Fruit fly (Drosophila melanogaster) whole organism, wandering third instar larva: ENCODE data around the gene AhcyL2.
A peak's percentile ranks its signal among the peaks of the same experiment; 100 is the strongest.

Experiments
- Abd-B ChIP-seq: fragments of >200 bp; optimal IDR thresholded peaks from 2 replicates; lab custom pipeline; 2017; ENCODE audit warnings: missing biosample characterization, missing genetic modification characterization
- CG32264 ChIP-seq: fragments of 200-800 bp; sonication (Bioruptor generic); optimal IDR thresholded peaks from 2 replicates; lab custom pipeline; 2016; ENCODE audit warnings: missing biosample characterization, missing genetic modification characterization
- CG9705 ChIP-seq: fragments of 200-800 bp; sonication (Bioruptor generic); optimal IDR thresholded peaks from 2 replicates; lab custom pipeline; 2018; ENCODE audit warnings: missing biosample characterization, mild to moderate bottlenecking, missing genetic modification characterization
- CrebA ChIP-seq: fragments of 200-800 bp; sonication (Bioruptor generic); optimal IDR thresholded peaks from 2 replicates; lab custom pipeline; 2016; ENCODE audit warnings: missing biosample characterization, mild to moderate bottlenecking, missing genetic modification characterization, borderline replicate concordance
- Dfd ChIP-seq: fragments of >200 bp; optimal IDR thresholded peaks from 2 replicates; lab custom pipeline; 2017; ENCODE audit warnings: missing biosample characterization, missing genetic modification characterization
- Dif ChIP-seq: fragments of 200-275, 200-300 bp; sonication (Bioruptor generic); optimal IDR thresholded peaks from 2 replicates; lab custom pipeline; 2018; ENCODE audit warnings: missing biosample characterization, missing genetic modification characterization; ENCODE audit not compliant: partially characterized antibody
- GATAd ChIP-seq: sonication (Bioruptor generic); optimal IDR thresholded peaks from 2 replicates; lab custom pipeline; 2016; ENCODE audit warnings: missing biosample characterization, missing genetic modification characterization
- HLH106 ChIP-seq: fragments of 200-800 bp; optimal IDR thresholded peaks from 3 replicates; lab custom pipeline; 2019; ENCODE audit warnings: missing biosample characterization, mild to moderate bottlenecking, missing genetic modification characterization, moderate library complexity
- Hnf4 ChIP-seq: fragments of 200-800 bp; sonication (Bioruptor generic); optimal IDR thresholded peaks from 2 replicates; lab custom pipeline; 2016; ENCODE audit warnings: missing biosample characterization, mild to moderate bottlenecking, missing genetic modification characterization
- Hr78 ChIP-seq: fragments of >200 bp; optimal IDR thresholded peaks from 2 replicates; lab custom pipeline; 2017; ENCODE audit warnings: missing biosample characterization, missing genetic modification characterization
- Hr83 ChIP-seq: fragments of 200-300 bp; sonication (Bioruptor generic); optimal IDR thresholded peaks from 2 replicates; lab custom pipeline; 2016; ENCODE audit warnings: missing biosample characterization, mild to moderate bottlenecking, missing genetic modification characterization, moderate library complexity; ENCODE audit not compliant: poor library complexity, severe bottlenecking
- Jra ChIP-seq: sonication (Bioruptor generic); optimal IDR thresholded peaks from 2 replicates; lab custom pipeline; 2016; ENCODE audit warnings: missing biosample characterization, missing genetic modification characterization
- Mio ChIP-seq: sonication (Bioruptor generic); optimal IDR thresholded peaks from 2 replicates; lab custom pipeline; 2016; ENCODE audit warnings: missing biosample characterization, missing genetic modification characterization
- Myc ChIP-seq: fragments of >200 bp; optimal IDR thresholded peaks from 2 replicates; lab custom pipeline; 2017
- N ChIP-seq: fragments of >200 bp; optimal IDR thresholded peaks from 2 replicates; lab custom pipeline; 2018; ENCODE audit warnings: missing biosample characterization, missing external identifiers, missing genetic modification characterization
- OdsH ChIP-seq: fragments of 200-800 bp; sonication (Bioruptor generic); optimal IDR thresholded peaks from 2 replicates; lab custom pipeline; 2016; ENCODE audit warnings: missing biosample characterization, mild to moderate bottlenecking, missing genetic modification characterization
- Rel ChIP-seq, 2 experiments: fragments of 200-800 bp; sonication (Bioruptor generic) in 1 of 2; optimal IDR thresholded peaks; 2 replicates in 1 of 2; 3 replicates in 1 of 2; lab custom pipeline; 2016 to 2019; ENCODE audit warnings: mild to moderate bottlenecking in 2 of 2, missing biosample characterization in 2 of 2, missing genetic modification characterization in 2 of 2, moderate library complexity in 1 of 2
- Sp1 ChIP-seq: fragments of 200-800 bp; sonication (Bioruptor generic); optimal IDR thresholded peaks from 3 replicates; lab custom pipeline; 2019; ENCODE audit warnings: missing biosample characterization, mild to moderate bottlenecking, missing genetic modification characterization, moderate library complexity
- Vsx2 ChIP-seq: fragments of 200-300, 225-300 bp; sonication (Bioruptor generic); optimal IDR thresholded peaks from 2 replicates; lab custom pipeline; 2018; ENCODE audit warnings: missing biosample characterization, missing genetic modification characterization; ENCODE audit not compliant: partially characterized antibody
- br ChIP-seq: fragments of 200-800 bp; sonication (Bioruptor generic); optimal IDR thresholded peaks from 2 replicates; lab custom pipeline; 2016; ENCODE audit warnings: missing biosample characterization, missing genetic modification characterization
- brk ChIP-seq: fragments of 200-800 bp; sonication (Bioruptor generic); optimal IDR thresholded peaks from 2 replicates; lab custom pipeline; 2016; ENCODE audit warnings: missing biosample characterization, mild to moderate bottlenecking, missing genetic modification characterization
- dl ChIP-seq, 2 experiments: fragments of 175-275, 200-275 bp in 1 of 2; fragments of 200-275 bp in 1 of 2; sonication (Bioruptor generic); optimal IDR thresholded peaks; lab custom pipeline; 2018; ENCODE audit warnings: mild to moderate bottlenecking in 2 of 2, missing biosample characterization in 2 of 2, missing genetic modification characterization in 2 of 2, moderate library complexity in 2 of 2; ENCODE audit not compliant: partially characterized antibody in 2 of 2, insufficient read depth in 1 of 2
- dmrt93B ChIP-seq: fragments of 200-800 bp; sonication (Bioruptor generic); optimal IDR thresholded peaks from 2 replicates; lab custom pipeline; 2018; ENCODE audit warnings: missing biosample characterization, mild to moderate bottlenecking, missing genetic modification characterization
- dsf ChIP-seq: sonication (Bioruptor generic); optimal IDR thresholded peaks from 2 replicates; lab custom pipeline; 2016; ENCODE audit warnings: missing biosample characterization, missing genetic modification characterization, borderline replicate concordance
- ey ChIP-seq: fragments of 200-800 bp; sonication (Bioruptor generic); optimal IDR thresholded peaks from 2 replicates; lab custom pipeline; 2016; ENCODE audit warnings: missing biosample characterization, missing genetic modification characterization
- foxo ChIP-seq, 2 experiments: fragments of 200-800 bp; sonication (Bioruptor generic); optimal IDR thresholded peaks; 2 replicates in 1 of 2; 3 replicates in 1 of 2; lab custom pipeline; 2016 to 2017; ENCODE audit warnings: missing biosample characterization in 2 of 2, missing genetic modification characterization in 2 of 2
- fru ChIP-seq: fragments of 200-800 bp; sonication (Bioruptor generic); optimal IDR thresholded peaks from 3 replicates; lab custom pipeline; 2016; ENCODE audit warnings: missing biosample characterization, mild to moderate bottlenecking, missing genetic modification characterization
- h ChIP-seq: fragments of 200-800 bp; sonication (Bioruptor generic); optimal IDR thresholded peaks from 3 replicates; lab custom pipeline; 2016; ENCODE audit warnings: missing biosample characterization, mild to moderate bottlenecking, missing genetic modification characterization
- jim ChIP-seq: fragments of 175-275, 200-325 bp; sonication (Bioruptor generic); optimal IDR thresholded peaks from 2 replicates; lab custom pipeline; 2016; ENCODE audit warnings: missing biosample characterization, mild to moderate bottlenecking, missing genetic modification characterization
- lola ChIP-seq: fragments of >200 bp; optimal IDR thresholded peaks from 2 replicates; lab custom pipeline; 2017; ENCODE audit warnings: missing biosample characterization, missing genetic modification characterization
- pan ChIP-seq: fragments of >200 bp; optimal IDR thresholded peaks from 2 replicates; lab custom pipeline; 2017
- psq ChIP-seq: fragments of 200-800 bp; sonication (Bioruptor generic); optimal IDR thresholded peaks from 3 replicates; lab custom pipeline; 2017; ENCODE audit warnings: missing biosample characterization, mild to moderate bottlenecking, missing genetic modification characterization, moderate library complexity
- rgr ChIP-seq: fragments of 200-800 bp; sonication (Bioruptor generic); optimal IDR thresholded peaks from 3 replicates; lab custom pipeline; 2016; ENCODE audit warnings: missing biosample characterization, mild to moderate bottlenecking, missing genetic modification characterization
- sage ChIP-seq: fragments of 200-800 bp; sonication (Bioruptor generic); optimal IDR thresholded peaks from 2 replicates; lab custom pipeline; 2016; ENCODE audit warnings: missing biosample characterization, mild to moderate bottlenecking, missing genetic modification characterization
- sv ChIP-seq: fragments of 200-800 bp; sonication (Bioruptor generic); optimal IDR thresholded peaks from 3 replicates; lab custom pipeline; 2016; ENCODE audit warnings: missing biosample characterization, missing genetic modification characterization
- tai ChIP-seq: sonication (Bioruptor generic); optimal IDR thresholded peaks from 2 replicates; lab custom pipeline; 2016; ENCODE audit warnings: missing biosample characterization, missing genetic modification characterization
- usp ChIP-seq: fragments of >200 bp; optimal IDR thresholded peaks from 2 replicates; lab custom pipeline; 2017; ENCODE audit warnings: missing biosample characterization, missing genetic modification characterization
- woc ChIP-seq: sonication (Bioruptor generic); optimal IDR thresholded peaks from 2 replicates; lab custom pipeline; 2016; ENCODE audit warnings: missing biosample characterization, mild to moderate bottlenecking, missing genetic modification characterization

The AhcyL2 gene

dm6 chr3R:16986181-16987074 lies 4.5 kb upstream of the AhcyL2 start:
- peak; percentile 77 for TF ChIP-seq dmrt93B (GFP tag; lab: Kevin White, UChicago)
- peak; percentile 95 for TF ChIP-seq br (GFP tag; lab: Kevin White, UChicago)
- no peak for TF ChIP-seq usp (GFP tag; lab: Kevin White, UChicago)
- no peak for TF ChIP-seq jim (GFP tag; lab: Kevin White, UChicago)
- peak; percentile 64 for TF ChIP-seq CG9705 (GFP tag; lab: Kevin White, UChicago)
- TF ChIP-seq tai, result peak; percentile 70
- TF ChIP-seq Vsx2 (GFP tag; lab: Kevin White, UChicago), result no peak
- peak; percentile 86 for TF ChIP-seq Sp1 (GFP tag; lab: Kevin White, UChicago)
- peak; percentile 49 for TF ChIP-seq Hr83 (GFP tag; lab: Kevin White, UChicago)
- no peak for TF ChIP-seq Myc (lab: Kevin White, UChicago)
- TF ChIP-seq woc, result peak; percentile 87
- TF ChIP-seq h, result peak; percentile 97
- TF ChIP-seq ey (GFP tag; lab: Kevin White, UChicago), result peak; percentile 96
- TF ChIP-seq Jra, result peak; percentile 78
- TF ChIP-seq Abd-B (GFP tag; lab: Kevin White, UChicago), result no peak
- TF ChIP-seq Dfd (GFP tag; lab: Kevin White, UChicago), result no peak
- TF ChIP-seq Mio (GFP tag; lab: Kevin White, UChicago), result peak; percentile 83
- peak; percentile 90 to 96 for TF ChIP-seq foxo (GFP tag; optimal IDR thresholded peaks at IDR 0.05; lab: Kevin White, UChicago)
- no peak for TF ChIP-seq pan (lab: Kevin White, UChicago)
- TF ChIP-seq sv (GFP tag; lab: Kevin White, UChicago), result peak; percentile 87
- TF ChIP-seq lola (GFP tag; lab: Kevin White, UChicago), result no peak
- no peak for TF ChIP-seq Dif (GFP tag; lab: Kevin White, UChicago)
- peak; percentile 91 for TF ChIP-seq HLH106 (tag; lab: Kevin White, UChicago)
- TF ChIP-seq brk (GFP tag; lab: Kevin White, UChicago), result peak; percentile 24
- TF ChIP-seq psq (GFP tag; lab: Kevin White, UChicago), result peak; percentile 83
- peak; percentile 66 for TF ChIP-seq CrebA
- TF ChIP-seq OdsH (GFP tag; lab: Kevin White, UChicago), result peak; percentile 93
- peak; percentile 57 for TF ChIP-seq sage
- TF ChIP-seq Rel (GFP tag; optimal IDR thresholded peaks at IDR 0.05; lab: Kevin White, UChicago), result no peak
- peak; percentile 97 for TF ChIP-seq Rel (tag; optimal IDR thresholded peaks at IDR 0.05; lab: Kevin White, UChicago)
- no peak for TF ChIP-seq GATAd (GFP tag; lab: Kevin White, UChicago)
- no peak for TF ChIP-seq dsf
- TF ChIP-seq fru (GFP tag; lab: Kevin White, UChicago), result peak; percentile 95
- peak; percentile 90 for TF ChIP-seq CG32264 (GFP tag; lab: Kevin White, UChicago)
- TF ChIP-seq rgr, result peak; percentile 91
- TF ChIP-seq Hnf4 (GFP tag; lab: Kevin White, UChicago), result peak; percentile 86
- TF ChIP-seq Hr78 (GFP tag; lab: Kevin White, UChicago), result no peak
- TF ChIP-seq dl (GFP tag; optimal IDR thresholded peaks at IDR 0.05; lab: Kevin White, UChicago; ENCODE audit: insufficient read depth in 1 of 2, partially characterized antibody in 2 of 2), result no peak

DNA sequence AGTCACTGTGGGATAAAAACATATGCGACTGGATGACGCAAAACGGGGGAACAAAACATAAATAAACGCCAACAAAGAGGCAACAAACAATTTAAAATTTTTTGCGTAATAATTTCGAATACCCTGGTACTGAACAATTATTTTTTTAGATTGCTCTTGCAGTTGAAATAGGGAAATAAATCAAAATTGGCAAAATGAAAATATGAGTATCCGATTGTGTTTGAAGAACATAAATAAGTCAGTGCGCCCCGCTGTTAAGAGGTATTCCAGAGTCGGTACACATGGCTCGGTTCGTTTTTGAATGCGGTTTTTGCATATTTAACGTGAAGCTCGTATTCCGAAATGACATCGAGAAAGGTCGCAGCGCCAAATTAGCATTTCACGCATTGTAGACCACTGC lies 3.6 kb upstream of the AhcyL2 start:
- TF ChIP-seq jim (GFP tag; lab: Kevin White, UChicago), result no peak
- TF ChIP-seq tai, result no peak
- no peak for TF ChIP-seq Myc (lab: Kevin White, UChicago)
- TF ChIP-seq Vsx2 (GFP tag; lab: Kevin White, UChicago), result no peak
- TF ChIP-seq Hr83 (GFP tag; lab: Kevin White, UChicago), result no peak
- peak; percentile 1 for TF ChIP-seq woc
- no peak for TF ChIP-seq Jra
- no peak for TF ChIP-seq GATAd (GFP tag; lab: Kevin White, UChicago)
- peak; percentile 39 for TF ChIP-seq rgr
- peak; percentile 21 for TF ChIP-seq pan (lab: Kevin White, UChicago)
- no peak for TF ChIP-seq CG32264 (GFP tag; lab: Kevin White, UChicago)
- TF ChIP-seq dl (GFP tag; optimal IDR thresholded peaks at IDR 0.05; lab: Kevin White, UChicago; ENCODE audit: insufficient read depth in 1 of 2, partially characterized antibody in 2 of 2), result no peak
- TF ChIP-seq Rel (GFP tag; optimal IDR thresholded peaks at IDR 0.05; lab: Kevin White, UChicago), result no peak
- TF ChIP-seq Rel (tag; optimal IDR thresholded peaks at IDR 0.05; lab: Kevin White, UChicago), result no peak
- no peak for TF ChIP-seq Dfd (GFP tag; lab: Kevin White, UChicago)
- TF ChIP-seq sage, result no peak
- TF ChIP-seq brk (GFP tag; lab: Kevin White, UChicago), result no peak
- TF ChIP-seq sv (GFP tag; lab: Kevin White, UChicago), result no peak
- peak; percentile 50 for TF ChIP-seq ey (GFP tag; lab: Kevin White, UChicago)
- no peak for TF ChIP-seq N (GFP tag; lab: Kevin White, UChicago)
- TF ChIP-seq psq (GFP tag; lab: Kevin White, UChicago), result peak; percentile 39
- peak; percentile 11 for TF ChIP-seq Sp1 (GFP tag; lab: Kevin White, UChicago)
- TF ChIP-seq h, result peak; percentile 35
- TF ChIP-seq foxo (GFP tag; optimal IDR thresholded peaks at IDR 0.05; lab: Kevin White, UChicago), result peak in 1 of 2 experiments; percentile 67
- TF ChIP-seq Mio (GFP tag; lab: Kevin White, UChicago), result no peak
- TF ChIP-seq br (GFP tag; lab: Kevin White, UChicago), result peak; percentile 57
- TF ChIP-seq fru (GFP tag; lab: Kevin White, UChicago), result peak; percentile 66
- TF ChIP-seq Abd-B (GFP tag; lab: Kevin White, UChicago), result no peak
- no peak for TF ChIP-seq CG9705 (GFP tag; lab: Kevin White, UChicago)
- TF ChIP-seq CrebA, result no peak
- TF ChIP-seq dmrt93B (GFP tag; lab: Kevin White, UChicago), result peak; percentile 46
- TF ChIP-seq lola (GFP tag; lab: Kevin White, UChicago), result no peak
- no peak for TF ChIP-seq dsf
- TF ChIP-seq Hnf4 (GFP tag; lab: Kevin White, UChicago), result peak; percentile 4
- TF ChIP-seq usp (GFP tag; lab: Kevin White, UChicago), result no peak
- TF ChIP-seq Hr78 (GFP tag; lab: Kevin White, UChicago), result no peak
- peak; percentile 62 for TF ChIP-seq HLH106 (tag; lab: Kevin White, UChicago)
- TF ChIP-seq OdsH (GFP tag; lab: Kevin White, UChicago), result peak; percentile 32
- no peak for TF ChIP-seq Dif (GFP tag; lab: Kevin White, UChicago)
